Worm (Caenorhabditis elegans): ENCODE measurements around the gene Y26E6A.3.
A peak's percentile ranks its signal among the peaks of the same experiment; 100 is the strongest.

The Y26E6A.3 gene

ce11 chrX:13950620-13951152, 40.9 kb upstream of the Y26E6A.3 start:
- TF ChIP-seq mxl-3 (GFP tag; optimal IDR thresholded peaks at IDR 0.05) (peak; percentile 61), fkh-10 (GFP tag; optimal IDR thresholded peaks at IDR 0.05) (no peak), T20F7.1 (GFP tag; optimal IDR thresholded peaks at IDR 0.05) (no peak), lin-13 (GFP tag; optimal IDR thresholded peaks at IDR 0.05) (no peak), ctbp-1 (GFP tag; IDR thresholded peaks at IDR 0.05) (no peak), lim-7 (GFP tag; IDR thresholded peaks at IDR 0.05) (no peak), ztf-11 (tag; optimal IDR thresholded peaks at IDR 0.05) (no peak), F49E8.2 (tag; optimal IDR thresholded peaks at IDR 0.05; ENCODE audit: borderline replicate concordance) (no peak), arid-1 (GFP tag; conservative IDR thresholded peaks at IDR 0.05) (no peak), dmd-6 (GFP tag; IDR thresholded peaks at IDR 0.05) (peak; percentile 60), aha-1 (tag) (peak; percentile 94), hlh-11 (tag; optimal IDR thresholded peaks at IDR 0.05) (peak; percentile 81), unc-62 (GFP tag; optimal IDR thresholded peaks at IDR 0.05 in 1 of 2) (peak in 1 of 2 experiments; percentile 72), unc-62 (tag; optimal IDR thresholded peaks at IDR 0.05) (no peak), madf-9 (GFP tag; conservative IDR thresholded peaks at IDR 0.05) (no peak), mep-1 (tag; optimal IDR thresholded peaks at IDR 0.05) (peak; percentile 72), saeg-2 (GFP tag; IDR thresholded peaks at IDR 0.05) (no peak), rbr-2 (tag; optimal IDR thresholded peaks at IDR 0.05) (peak; percentile 33), hmg-1.1 (GFP tag; IDR thresholded peaks at IDR 0.05) (peak; percentile 57), daf-16 (GFP tag; optimal IDR thresholded peaks at IDR 0.05) (no peak), daf-16 (tag; optimal IDR thresholded peaks at IDR 0.05) (peak; percentile 39), ama-1 (optimal IDR thresholded peaks at IDR 0.05) (no peak), spr-3 (GFP tag; optimal IDR thresholded peaks at IDR 0.05) (no peak), madf-5 (GFP tag; IDR thresholded peaks at IDR 0.05) (no peak), cey-2 (tag; optimal IDR thresholded peaks at IDR 0.05; ENCODE audit: borderline replicate concordance, insufficient read depth) (no peak), mdl-1 (tag; optimal IDR thresholded peaks at IDR 0.05) (peak in 1 of 2 experiments; percentile 36), skn-1 (tag; optimal IDR thresholded peaks at IDR 0.05) (no peak), ceh-82 (tag; optimal IDR thresholded peaks at IDR 0.05) (no peak), ceh-32 (tag; optimal IDR thresholded peaks at IDR 0.05; ENCODE audit: poor library complexity) (no peak), gei-8 (GFP tag; optimal IDR thresholded peaks at IDR 0.05) (no peak), dve-1 (tag; optimal IDR thresholded peaks at IDR 0.05; ENCODE audit: insufficient read depth) (peak; percentile 64), nhr-10 (tag; optimal IDR thresholded peaks at IDR 0.05) (peak; percentile 14), D1046.2 (GFP tag; IDR thresholded peaks at IDR 0.05) (0 out of 2 replicates have a peak, but pooled peaks have one; percentile 55), pqm-1 (tag; optimal IDR thresholded peaks at IDR 0.05) (no peak), nhr-102 (tag; optimal IDR thresholded peaks at IDR 0.05) (peak; percentile 41), hif-1 (tag; optimal IDR thresholded peaks at IDR 0.05) (no peak), daf-12 (tag; optimal IDR thresholded peaks at IDR 0.05) (no peak), egl-43 (GFP tag; IDR thresholded peaks at IDR 0.05) (peak; percentile 47; the same call in 1 of the 2 replicates), tag-97 (GFP tag; IDR thresholded peaks at IDR 0.05) (no peak), nhr-25 (tag; optimal IDR thresholded peaks at IDR 0.05; ENCODE audit: borderline replicate concordance, insufficient read depth) (peak; percentile 50), lin-29 (GFP tag; IDR thresholded peaks at IDR 0.05) (0 out of 2 replicates have a peak, but pooled peaks have one; percentile 33), ZK546.5 (tag; optimal IDR thresholded peaks at IDR 0.05) (no peak), ceh-20 (GFP tag; IDR thresholded peaks at IDR 0.05) (no peak), spr-1 (tag; optimal IDR thresholded peaks at IDR 0.05) (peak; percentile 23), nhr-28 (tag; optimal IDR thresholded peaks at IDR 0.05) (peak; percentile 56), nhr-41 (GFP tag; IDR thresholded peaks at IDR 0.05) (no peak), nhr-76 (tag; optimal IDR thresholded peaks at IDR 0.05) (no peak), zip-2 (tag; optimal IDR thresholded peaks at IDR 0.05) (no peak), mes-2 (tag; optimal IDR thresholded peaks at IDR 0.05; ENCODE audit: poor library complexity, severe bottlenecking) (peak; percentile 50), dmd-8 (GFP tag; IDR thresholded peaks at IDR 0.05) (no peak), snpc-4 (tag; optimal IDR thresholded peaks at IDR 0.05) (no peak)
